Worm (Caenorhabditis elegans): ENCODE measurements around the gene T06D4.6.

T06D4.6 gene

ce11 chrII:3428158-3428704, 40.8 kb upstream of the T06D4.6 start (continued):
- TF ChIP-seq F13H6.1 (tag; optimal IDR thresholded peaks at IDR 0.05), result peak; percentile 1
- TF ChIP-seq C34F6.9 (tag; optimal IDR thresholded peaks at IDR 0.05), result peak; percentile 56
- no peak for TF ChIP-seq nhr-21 (tag; optimal IDR thresholded peaks at IDR 0.05)
- no peak for TF ChIP-seq mbf-1 (tag; optimal IDR thresholded peaks at IDR 0.05)
- TF ChIP-seq lsy-2 (tag; optimal IDR thresholded peaks at IDR 0.05), result peak in 1 of 2 experiments; percentile 49
- no peak for TF ChIP-seq Y55F3AM.14 (GFP tag; optimal IDR thresholded peaks at IDR 0.05)
- TF ChIP-seq nhr-237 (tag; optimal IDR thresholded peaks at IDR 0.05), result no peak
- no peak for TF ChIP-seq sem-4 (tag; optimal IDR thresholded peaks at IDR 0.05)

- no peak for TF ChIP-seq ztf-11 (tag; optimal IDR thresholded peaks at IDR 0.05)
- TF ChIP-seq mdl-1 (tag; optimal IDR thresholded peaks at IDR 0.05), result no peak
- TF ChIP-seq blmp-1 (tag; optimal IDR thresholded peaks at IDR 0.05; ENCODE audit: insufficient read depth), result no peak
- no peak for TF ChIP-seq R02D3.7 (tag; optimal IDR thresholded peaks at IDR 0.05)
- TF ChIP-seq nhr-237 (tag; optimal IDR thresholded peaks at IDR 0.05), result no peak
- no peak for TF ChIP-seq sem-4 (tag; optimal IDR thresholded peaks at IDR 0.05)
- TF ChIP-seq elt-3 (tag; optimal IDR thresholded peaks at IDR 0.05), result no peak
- no peak for TF ChIP-seq nhr-12 (tag; optimal IDR thresholded peaks at IDR 0.05)
- TF ChIP-seq fos-1 (tag; optimal IDR thresholded peaks at IDR 0.05), result no peak
Observed at ce11 chrII:3425433-3425832, 38.0 kb upstream of the T06D4.6 start, which contains the start of gene nep-11. Gene nep-11 (minus strand): TSS chrII:3425533.

- TF ChIP-seq nhr-21 (tag; optimal IDR thresholded peaks at IDR 0.05) (no peak), C34F6.9 (tag; optimal IDR thresholded peaks at IDR 0.05) (no peak), alr-1 (tag; optimal IDR thresholded peaks at IDR 0.05) (no peak)
Observed at ce11 chrII:3422938-3423337, 35.5 kb upstream of the T06D4.6 start.

ce11 chrII:3416528-3416927, 29.1 kb upstream of the T06D4.6 start, which contains the start of gene nep-6:
Gene nep-6 (plus strand): TSS chrII:3416828.
- TF ChIP-seq ama-1 (optimal IDR thresholded peaks at IDR 0.05) (no peak), ztf-11 (tag; optimal IDR thresholded peaks at IDR 0.05) (no peak), crh-2 (tag; optimal IDR thresholded peaks at IDR 0.05) (no peak), nhr-11 (tag; optimal IDR thresholded peaks at IDR 0.05) (no peak), ceh-16 (tag; optimal IDR thresholded peaks at IDR 0.05) (no peak), aly-2 (tag; optimal IDR thresholded peaks at IDR 0.05) (no peak), sem-4 (tag; optimal IDR thresholded peaks at IDR 0.05) (no peak), nhr-77 (tag; optimal IDR thresholded peaks at IDR 0.05) (no peak), unc-39 (tag; optimal IDR thresholded peaks at IDR 0.05) (no peak), ceh-82 (tag; optimal IDR thresholded peaks at IDR 0.05) (no peak), nhr-25 (tag; optimal IDR thresholded peaks at IDR 0.05) (no peak), elt-3 (tag; optimal IDR thresholded peaks at IDR 0.05) (no peak), C34F6.9 (tag; optimal IDR thresholded peaks at IDR 0.05) (no peak), fos-1 (tag; optimal IDR thresholded peaks at IDR 0.05) (no peak), alr-1 (tag; optimal IDR thresholded peaks at IDR 0.05) (no peak), blmp-1 (tag; optimal IDR thresholded peaks at IDR 0.05; ENCODE audit: insufficient read depth) (no peak), ZK546.5 (tag; optimal IDR thresholded peaks at IDR 0.05) (no peak), nhr-12 (tag; optimal IDR thresholded peaks at IDR 0.05) (no peak)

ce11 chrII:3414383-3414910, 27.0 kb upstream of the T06D4.6 start, which contains the start of the genes F18A12.7 and F18A12.2:
Gene F18A12.7 (minus strand): TSS chrII:3414483.
Gene F18A12.2 (plus strand): TSS chrII:3414860.
- no peak for TF ChIP-seq lin-39 (tag; optimal IDR thresholded peaks at IDR 0.05)
- TF ChIP-seq nhr-129 (tag; optimal IDR thresholded peaks at IDR 0.05), result no peak
- TF ChIP-seq ztf-4 (tag; optimal IDR thresholded peaks at IDR 0.05), result no peak
- no peak for TF ChIP-seq elt-3 (tag; optimal IDR thresholded peaks at IDR 0.05)
- no peak for TF ChIP-seq nhr-23 (tag; optimal IDR thresholded peaks at IDR 0.05)
- TF ChIP-seq ZK546.5 (tag; optimal IDR thresholded peaks at IDR 0.05), result no peak
- TF ChIP-seq ceh-16 (tag; optimal IDR thresholded peaks at IDR 0.05), result no peak
- TF ChIP-seq nhr-6 (tag; optimal IDR thresholded peaks at IDR 0.05), result no peak
- TF ChIP-seq sem-4 (tag; optimal IDR thresholded peaks at IDR 0.05), result no peak
- no peak for TF ChIP-seq dmd-4 (tag; optimal IDR thresholded peaks at IDR 0.05)
- TF ChIP-seq blmp-1 (tag; optimal IDR thresholded peaks at IDR 0.05; ENCODE audit: insufficient read depth), result no peak
- TF ChIP-seq nhr-10 (tag; optimal IDR thresholded peaks at IDR 0.05), result no peak
- TF ChIP-seq gmeb-1 (tag; optimal IDR thresholded peaks at IDR 0.05), result no peak
- TF ChIP-seq lin-11 (tag; optimal IDR thresholded peaks at IDR 0.05), result no peak
- TF ChIP-seq ama-1 (optimal IDR thresholded peaks at IDR 0.05), result no peak
- no peak for TF ChIP-seq crh-2 (tag; optimal IDR thresholded peaks at IDR 0.05)
- TF ChIP-seq ceh-82 (tag; optimal IDR thresholded peaks at IDR 0.05), result no peak
- TF ChIP-seq ztf-11 (tag; optimal IDR thresholded peaks at IDR 0.05), result no peak

All from whole organism, L2 larva.